Worm (Caenorhabditis elegans) whole organism, early embryonic: ENCODE data around the gene abi-1.

ENCODE experiments used
- B0310.2 ChIP-seq: sonication (generic microtip); optimal IDR thresholded peaks from 2 replicates; lab custom pipeline; 2016; ENCODE audit warnings: mild to moderate bottlenecking, missing genetic modification characterization, missing compliant biosample characterization
- ama-1 ChIP-seq: fragments of 150-350 bp; optimal IDR thresholded peaks from 2 replicates; lab custom pipeline; 2014
- flt-1 ChIP-seq: fragments of 200-800 bp; sonication (Bioruptor generic); IDR thresholded peaks from 2 replicates; pipeline ENCODE4 v1.3.6; 2022; ENCODE audit warnings: missing genetic modification characterization, missing compliant biosample characterization
- sea-1 ChIP-seq: fragments of 200-800 bp; sonication (Bioruptor generic); conservative IDR thresholded peaks from 2 replicates; pipeline ENCODE4 v1.3.6; 2022; ENCODE audit warnings: missing genetic modification characterization, missing compliant biosample characterization
- tbx-11 ChIP-seq: fragments of 200-800 bp; sonication (Bioruptor generic); IDR thresholded peaks from 2 replicates; pipeline ENCODE4 v1.3.6; 2022; ENCODE audit warnings: missing genetic modification characterization, missing compliant biosample characterization

DNA sequence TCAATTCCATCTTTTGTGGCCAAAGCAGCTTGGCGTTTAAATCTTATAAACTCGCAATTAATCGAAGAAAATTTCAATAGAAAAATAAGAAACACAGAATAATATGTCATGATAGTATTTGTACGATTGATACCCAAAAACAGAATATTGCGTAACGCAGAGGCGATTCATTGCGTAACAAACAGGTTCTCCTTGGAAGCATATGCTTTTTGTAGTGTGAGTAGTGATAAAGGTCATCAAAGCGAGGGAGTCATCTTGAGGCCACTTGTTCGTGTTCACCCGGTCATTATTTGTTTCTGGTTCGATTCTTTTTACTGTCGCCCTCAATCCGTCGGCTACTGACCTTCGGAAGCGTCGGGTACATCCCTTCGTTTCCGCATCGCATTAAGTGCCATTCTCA is 31.6 kb downstream of the abi-1 start, which contains the start of gene F54E7.6:
- no peak for TF ChIP-seq sea-1 (GFP tag; lab: Robert Waterston, UW)
- no peak for TF ChIP-seq tbx-11
- no peak for TF ChIP-seq ama-1 (lab: Kevin White, UChicago)
- TF ChIP-seq B0310.2 (tag; lab: Kevin White, UChicago): no peak
- no peak for TF ChIP-seq flt-1 (GFP tag; lab: Robert Waterston, UW)
